Fruit fly (Drosophila melanogaster) whole organism, embryonic: Measurements from ENCODE around the gene dpr14.

ENCODE experiments used
- CG12155 ChIP-seq: fragments of 200-800 bp; sonication (Bioruptor generic); optimal IDR thresholded peaks from 3 replicates; lab custom pipeline; 2016; ENCODE audit warnings: missing biosample characterization, missing genetic modification characterization
- CG12391 ChIP-seq: fragments of 200-800 bp; sonication (Bioruptor generic); optimal IDR thresholded peaks from 3 replicates; lab custom pipeline; 2018; ENCODE audit warnings: missing biosample characterization, mild to moderate bottlenecking, missing genetic modification characterization, moderate library complexity
- CG14050 ChIP-seq: fragments of 200-800 bp; sonication (Bioruptor generic); IDR thresholded peaks from 3 replicates; pipeline ENCODE4 v1.3.6; 2022; ENCODE audit warnings: missing biosample characterization, missing genetic modification characterization
- CG15479 ChIP-seq: fragments of 200-800 bp; sonication (Bioruptor generic); optimal IDR thresholded peaks from 3 replicates; lab custom pipeline; 2019; ENCODE audit warnings: missing biosample characterization, mild to moderate bottlenecking, missing genetic modification characterization, moderate library complexity
- CG1647 ChIP-seq: fragments of 200-800 bp; sonication (Bioruptor generic); optimal IDR thresholded peaks from 3 replicates; lab custom pipeline; 2016; ENCODE audit warnings: missing biosample characterization, missing genetic modification characterization
- CG1792 ChIP-seq: fragments of 200-800 bp; sonication (Bioruptor generic); optimal IDR thresholded peaks from 2 replicates; lab custom pipeline; 2016; ENCODE audit warnings: missing biosample characterization, missing genetic modification characterization
- CG2889 ChIP-seq: fragments of 200-800 bp; sonication (Bioruptor generic); IDR thresholded peaks from 3 replicates; pipeline ENCODE4 v1.3.6; 2022; ENCODE audit warnings: missing biosample characterization, missing genetic modification characterization
- CG31224 ChIP-seq: fragments of 200-800 bp; sonication (Bioruptor generic); IDR thresholded peaks from 2 replicates; pipeline ENCODE4 v1.3.6; 2022; ENCODE audit warnings: missing biosample characterization, missing genetic modification characterization
- CG32767 ChIP-seq: fragments of 200-800 bp; sonication (Bioruptor generic); IDR thresholded peaks from 2 replicates; pipeline ENCODE4 v1.3.6; 2022; ENCODE audit warnings: missing biosample characterization, missing genetic modification characterization
- CG6654 ChIP-seq: fragments of 200-800 bp; sonication (Bioruptor generic); optimal IDR thresholded peaks from 2 replicates; lab custom pipeline; 2017; ENCODE audit warnings: missing biosample characterization, mild to moderate bottlenecking, missing genetic modification characterization
- CG7839 ChIP-seq: fragments of 200-800 bp; sonication (Bioruptor generic); optimal IDR thresholded peaks from 3 replicates; lab custom pipeline; 2018; ENCODE audit warnings: missing biosample characterization, mild to moderate bottlenecking, missing genetic modification characterization, moderate library complexity
- CG7987 ChIP-seq: fragments of 200-800 bp; sonication (Bioruptor generic); optimal IDR thresholded peaks from 2 replicates; lab custom pipeline; 2018; ENCODE audit warnings: missing biosample characterization, mild to moderate bottlenecking, missing genetic modification characterization, moderate library complexity
- CG8388 ChIP-seq: fragments of 200-800 bp; sonication (Bioruptor generic); optimal IDR thresholded peaks from 2 replicates; lab custom pipeline; 2019; ENCODE audit warnings: missing biosample characterization, mild to moderate bottlenecking, missing genetic modification characterization, moderate library complexity
- CG9437 ChIP-seq: fragments of 200-800 bp; sonication (Bioruptor generic); optimal IDR thresholded peaks from 2 replicates; lab custom pipeline; 2018; ENCODE audit warnings: missing biosample characterization, mild to moderate bottlenecking, missing genetic modification characterization
- CG9727 ChIP-seq: fragments of 200-800 bp; sonication (Bioruptor generic); optimal IDR thresholded peaks from 3 replicates; lab custom pipeline; 2017; ENCODE audit warnings: missing biosample characterization, mild to moderate bottlenecking, missing genetic modification characterization
- CG9797 ChIP-seq: fragments of 200-800 bp; sonication (Bioruptor generic); optimal IDR thresholded peaks from 3 replicates; lab custom pipeline; 2018; ENCODE audit warnings: missing biosample characterization, mild to moderate bottlenecking, missing genetic modification characterization
- CG9817 ChIP-seq: fragments of 200-800 bp; sonication (Bioruptor generic); optimal IDR thresholded peaks from 2 replicates; lab custom pipeline; 2018; ENCODE audit warnings: missing biosample characterization, mild to moderate bottlenecking, missing genetic modification characterization, moderate library complexity
- CG9932 ChIP-seq: fragments of 200-800 bp; sonication (Bioruptor generic); IDR thresholded peaks from 2 replicates; pipeline ENCODE4 v1.3.6; 2022; ENCODE audit warnings: missing biosample characterization, missing genetic modification characterization
- D19A ChIP-seq: fragments of 200-800 bp; optimal IDR thresholded peaks from 3 replicates; lab custom pipeline; 2019; ENCODE audit warnings: missing biosample characterization, mild to moderate bottlenecking, missing genetic modification characterization, moderate library complexity
- D19B ChIP-seq: fragments of 200-800 bp; sonication (Bioruptor generic); optimal IDR thresholded peaks from 2 replicates; lab custom pipeline; 2017; ENCODE audit warnings: missing biosample characterization, mild to moderate bottlenecking, missing genetic modification characterization
- Dbx ChIP-seq: fragments of 200-800 bp; sonication (Bioruptor generic); IDR thresholded peaks from 3 replicates; pipeline ENCODE4 v1.3.6; 2022; ENCODE audit warnings: missing biosample characterization, missing genetic modification characterization
- Ets97D ChIP-seq: fragments of 200-800 bp; sonication (Bioruptor generic); optimal IDR thresholded peaks from 3 replicates; lab custom pipeline; 2016; ENCODE audit warnings: missing biosample characterization, missing genetic modification characterization
- Gsc ChIP-seq: fragments of 200-800 bp; sonication (Bioruptor generic); IDR thresholded peaks from 2 replicates; pipeline ENCODE4 v1.3.6; 2022; ENCODE audit warnings: missing biosample characterization, missing genetic modification characterization
- HmgZ ChIP-seq: fragments of 200-800 bp; sonication (Bioruptor generic); optimal IDR thresholded peaks from 2 replicates; lab custom pipeline; 2018; ENCODE audit warnings: missing biosample characterization, mild to moderate bottlenecking, missing genetic modification characterization
- Hr39 ChIP-seq: fragments of >200 bp; optimal IDR thresholded peaks from 2 replicates; lab custom pipeline; 2017
- MBD-R2 ChIP-seq: fragments of 200-800 bp; sonication (Bioruptor generic); IDR thresholded peaks from 2 replicates; pipeline ENCODE4 v1.3.6; 2022; ENCODE audit warnings: missing biosample characterization, missing genetic modification characterization
- NC2β ChIP-seq: fragments of 200-800 bp; sonication (Bioruptor generic); optimal IDR thresholded peaks from 2 replicates; lab custom pipeline; 2016; ENCODE audit warnings: missing biosample characterization, missing genetic modification characterization
- Nf-YC ChIP-seq: fragments of 200-800 bp; optimal IDR thresholded peaks from 3 replicates; lab custom pipeline; 2019; ENCODE audit warnings: missing biosample characterization, mild to moderate bottlenecking, missing genetic modification characterization, moderate library complexity
- Oli ChIP-seq: fragments of 200-800 bp; sonication (Bioruptor generic); optimal IDR thresholded peaks from 2 replicates; lab custom pipeline; 2018; ENCODE audit warnings: missing biosample characterization, mild to moderate bottlenecking, missing genetic modification characterization, moderate library complexity
- Sin3A ChIP-seq: fragments of >200 bp; optimal IDR thresholded peaks from 2 replicates; lab custom pipeline; 2018
- Sox100B ChIP-seq: fragments of 200-800 bp; sonication (Bioruptor generic); optimal IDR thresholded peaks from 3 replicates; lab custom pipeline; 2018; ENCODE audit warnings: missing biosample characterization, mild to moderate bottlenecking, missing genetic modification characterization
- Xbp1 ChIP-seq: fragments of 200-800 bp; sonication (Bioruptor generic); optimal IDR thresholded peaks from 3 replicates; lab custom pipeline; 2016; ENCODE audit warnings: missing biosample characterization, mild to moderate bottlenecking, missing genetic modification characterization
- ac ChIP-seq: fragments of 200-800 bp; sonication (Bioruptor generic); optimal IDR thresholded peaks from 3 replicates; lab custom pipeline; 2017; ENCODE audit warnings: missing biosample characterization, mild to moderate bottlenecking, missing genetic modification characterization
- aop ChIP-seq: fragments of 200-800 bp; sonication (Bioruptor generic); IDR thresholded peaks from 2 replicates; pipeline ENCODE4 v1.3.6; 2022; ENCODE audit warnings: missing biosample characterization, missing genetic modification characterization
- ash1 ChIP-seq: fragments of 200-800 bp; sonication (Bioruptor generic); optimal IDR thresholded peaks from 2 replicates; lab custom pipeline; 2018; ENCODE audit warnings: missing biosample characterization, mild to moderate bottlenecking, missing genetic modification characterization
- crc ChIP-seq: fragments of 200-800 bp; sonication (Bioruptor generic); optimal IDR thresholded peaks from 2 replicates; lab custom pipeline; 2016; ENCODE audit warnings: missing biosample characterization, missing genetic modification characterization
- crol ChIP-seq: fragments of 200-800 bp; sonication (Bioruptor generic); IDR thresholded peaks from 2 replicates; pipeline ENCODE4 v1.3.6; 2022; ENCODE audit warnings: missing biosample characterization, missing genetic modification characterization
- eve ChIP-seq, 2 experiments: fragments of >200 bp; optimal IDR thresholded peaks; 2 replicates each; lab custom pipeline; 2017; ENCODE audit warnings: missing biosample characterization in 2 of 2, missing genetic modification characterization in 2 of 2
- fd3F ChIP-seq: fragments of 200-800 bp; sonication (Bioruptor generic); optimal IDR thresholded peaks from 2 replicates; lab custom pipeline; 2018; ENCODE audit warnings: missing biosample characterization, mild to moderate bottlenecking, missing genetic modification characterization, moderate library complexity
- gt ChIP-seq: fragments of 200-800 bp; sonication (Bioruptor generic); IDR thresholded peaks from 2 replicates; pipeline ENCODE4 v1.3.6; 2022; ENCODE audit warnings: missing biosample characterization, missing genetic modification characterization
- hkb ChIP-seq, 2 experiments: fragments of 200-800 bp in 1 of 2; fragments of >200 bp in 1 of 2; sonication (Bioruptor generic) in 1 of 2; IDR thresholded peaks in 1 of 2; optimal IDR thresholded peaks in 1 of 2; 2 replicates each; pipeline versions ENCODE4 v1.3.6 to Lab custom; 2017 to 2022; ENCODE audit warnings: missing biosample characterization in 1 of 2, missing genetic modification characterization in 1 of 2
- nerfin-1 ChIP-seq: fragments of 200-800 bp; sonication (Bioruptor generic); optimal IDR thresholded peaks from 3 replicates; lab custom pipeline; 2019; ENCODE audit warnings: missing biosample characterization, mild to moderate bottlenecking, missing genetic modification characterization, moderate library complexity
- oc ChIP-seq: fragments of 200-800 bp; sonication (Bioruptor generic); optimal IDR thresholded peaks from 2 replicates; lab custom pipeline; 2018; ENCODE audit warnings: missing biosample characterization, mild to moderate bottlenecking, missing genetic modification characterization, moderate library complexity
- pan ChIP-seq, 4 experiments: fragments of >200 bp in 3 of 4; fragments of 200-800 bp in 1 of 4; sonication (Bioruptor generic) in 1 of 4; optimal IDR thresholded peaks in 3 of 4; IDR thresholded peaks in 1 of 4; 2 replicates each; pipeline versions ENCODE4 v1.3.6 to Lab custom; 2017 to 2022; ENCODE audit warnings: missing biosample characterization in 2 of 4, missing genetic modification characterization in 2 of 4, mixed read lengths in 1 of 4
- phol ChIP-seq: fragments of 200-800 bp; sonication (Bioruptor generic); optimal IDR thresholded peaks from 3 replicates; lab custom pipeline; 2018; ENCODE audit warnings: missing biosample characterization, mild to moderate bottlenecking, missing genetic modification characterization, moderate library complexity
- pita ChIP-seq: fragments of 200-800 bp; sonication (Bioruptor generic); optimal IDR thresholded peaks from 2 replicates; lab custom pipeline; 2017; ENCODE audit warnings: missing biosample characterization, mild to moderate bottlenecking, missing genetic modification characterization
- pzg ChIP-seq: fragments of 200-800 bp; sonication (Bioruptor generic); optimal IDR thresholded peaks from 3 replicates; lab custom pipeline; 2018; ENCODE audit warnings: missing biosample characterization, mild to moderate bottlenecking, missing genetic modification characterization, moderate library complexity
- sima ChIP-seq: fragments of 200-800 bp; sonication (Bioruptor generic); optimal IDR thresholded peaks from 2 replicates; lab custom pipeline; 2016; ENCODE audit warnings: missing biosample characterization, missing genetic modification characterization
- trh ChIP-seq: fragments of 200-800 bp; sonication (Bioruptor generic); optimal IDR thresholded peaks from 2 replicates; lab custom pipeline; 2016; ENCODE audit warnings: missing biosample characterization, missing genetic modification characterization
- vvl ChIP-seq: fragments of 200-800 bp; sonication (Bioruptor generic); IDR thresholded peaks from 2 replicates; pipeline ENCODE4 v1.3.6; 2022; ENCODE audit warnings: missing biosample characterization, missing genetic modification characterization

Gene dpr14

dm6 chrX:7920081-7920688, 12.1 kb upstream of the dpr14 start, which contains the start of the genes hdm and Ykt6 (continued):
- TF ChIP-seq HmgZ (tag; lab: Kevin White, UChicago), result peak; percentile 90
- TF ChIP-seq CG1792 (GFP tag; lab: Kevin White, UChicago), result peak; percentile 64
- TF ChIP-seq CG8388 (GFP tag; lab: Kevin White, UChicago), result peak; percentile 68
- peak in 1 of 2 experiments; percentile 37 for TF ChIP-seq eve (GFP tag; optimal IDR thresholded peaks at IDR 0.05; lab: Kevin White, UChicago)
- TF ChIP-seq CG2889 (GFP tag; lab: Robert Waterston, UW), result peak; percentile 67; the same call in 2 of the 3 replicates
- no peak for TF ChIP-seq pita (GFP tag; lab: Kevin White, UChicago)
- no peak for TF ChIP-seq CG7839
- peak; percentile 77 for TF ChIP-seq phol
- peak; percentile 65 for TF ChIP-seq Sin3A (lab: Kevin White, UChicago)
- TF ChIP-seq CG9797 (GFP tag; lab: Kevin White, UChicago), result peak; percentile 45
- no peak for TF ChIP-seq ash1 (GFP tag; lab: Kevin White, UChicago)
- peak; percentile 90 for TF ChIP-seq CG9932
- no peak for TF ChIP-seq hkb (optimal IDR thresholded peaks at IDR 0.05; lab: Kevin White, UChicago)
- peak; percentile 87 for TF ChIP-seq hkb (GFP tag; IDR thresholded peaks at IDR 0.05; lab: Robert Waterston, UW)
- peak; percentile 43; the same call in 1 of the 2 replicates for TF ChIP-seq aop
- peak; percentile 63 for TF ChIP-seq CG9727 (GFP tag; lab: Kevin White, UChicago)
- peak; percentile 31 for TF ChIP-seq D19B (GFP tag; lab: Kevin White, UChicago)
- TF ChIP-seq trh (GFP tag; lab: Kevin White, UChicago), result peak; percentile 34
- TF ChIP-seq CG12391 (tag; lab: Kevin White, UChicago), result peak; percentile 87
- peak; percentile 88 for TF ChIP-seq MBD-R2 (GFP tag; lab: Robert Waterston, UW)
- TF ChIP-seq crc (GFP tag; lab: Kevin White, UChicago), result peak; percentile 73
- TF ChIP-seq Oli, result no peak
- TF ChIP-seq CG9817 (tag; lab: Kevin White, UChicago), result peak; percentile 72
- TF ChIP-seq Dbx (GFP tag; lab: Robert Waterston, UW), result peak; percentile 87
- peak; percentile 73 for TF ChIP-seq Ets97D (GFP tag; lab: Kevin White, UChicago)
- peak; percentile 72 for TF ChIP-seq CG1647 (GFP tag; lab: Kevin White, UChicago)
- TF ChIP-seq CG32767, result peak; percentile 74
- peak; percentile 47; the same call in 1 of the 2 replicates for TF ChIP-seq Gsc
- TF ChIP-seq CG31224, result peak; percentile 66
- TF ChIP-seq Hr39 (lab: Kevin White, UChicago), result no peak
- peak; percentile 43 for TF ChIP-seq CG7987 (GFP tag; lab: Kevin White, UChicago)
- peak; percentile 39 for TF ChIP-seq CG9437 (GFP tag; lab: Kevin White, UChicago)
- TF ChIP-seq oc (tag; lab: Kevin White, UChicago), result no peak
- no peak for TF ChIP-seq ac (GFP tag; lab: Kevin White, UChicago)
- TF ChIP-seq CG6654 (GFP tag; lab: Kevin White, UChicago), result no peak
- TF ChIP-seq Xbp1 (GFP tag; lab: Kevin White, UChicago), result peak; percentile 83
- TF ChIP-seq crol (GFP tag; lab: Robert Waterston, UW), result peak; percentile 57; the same call in 1 of the 2 replicates
- TF ChIP-seq Sox100B (GFP tag; lab: Kevin White, UChicago), result no peak
- TF ChIP-seq Nf-YC (tag; lab: Kevin White, UChicago), result peak; percentile 61
- peak; percentile 81 for TF ChIP-seq NC2β (GFP tag; lab: Kevin White, UChicago)
- peak; percentile 75 for TF ChIP-seq CG14050 (GFP tag; lab: Robert Waterston, UW)
- TF ChIP-seq nerfin-1 (tag; lab: Kevin White, UChicago), result peak; percentile 43
- peak; percentile 24 for TF ChIP-seq sima (GFP tag; lab: Kevin White, UChicago)
- TF ChIP-seq D19A (tag; lab: Kevin White, UChicago), result peak; percentile 59
- TF ChIP-seq CG15479 (GFP tag; lab: Kevin White, UChicago), result no peak
- peak; percentile 92 for TF ChIP-seq vvl (GFP tag; lab: Robert Waterston, UW)
- peak; percentile 86 for TF ChIP-seq CG12155
- peak; percentile 82 for TF ChIP-seq pzg (GFP tag; lab: Kevin White, UChicago)
- no peak for TF ChIP-seq pan (optimal IDR thresholded peaks at IDR 0.05; lab: Kevin White, UChicago)
- TF ChIP-seq pan (GFP tag; optimal IDR thresholded peaks at IDR 0.05 in 1 of 2, IDR thresholded peaks at IDR 0.05 in 1 of 2), result peak in 1 of 2 experiments; percentile 81
- TF ChIP-seq gt (GFP tag; lab: Robert Waterston, UW), result peak; percentile 53
- peak; percentile 51 for TF ChIP-seq fd3F (GFP tag; lab: Kevin White, UChicago)
